Worm (Caenorhabditis elegans): ENCODE measurements around the gene cTel54X.2.

- no peak for TF ChIP-seq pha-4 (GFP tag; IDR thresholded peaks at IDR 0.05)
- no peak for TF ChIP-seq pha-4 (tag; optimal IDR thresholded peaks at IDR 0.05)
- no peak for TF ChIP-seq nhr-10 (tag; optimal IDR thresholded peaks at IDR 0.05)
- TF ChIP-seq pqm-1 (tag; optimal IDR thresholded peaks at IDR 0.05): no peak
- no peak for TF ChIP-seq lin-39 (tag; optimal IDR thresholded peaks at IDR 0.05)
- no peak for TF ChIP-seq daf-19 (GFP tag; conservative IDR thresholded peaks at IDR 0.05)
- no peak for TF ChIP-seq cey-2 (tag; optimal IDR thresholded peaks at IDR 0.05; ENCODE audit: borderline replicate concordance, insufficient read depth)
- no peak for TF ChIP-seq F44E2.7 (GFP tag; IDR thresholded peaks at IDR 0.05)
- TF ChIP-seq daf-8 (GFP tag; IDR thresholded peaks at IDR 0.05): no peak
- TF ChIP-seq lin-13 (GFP tag; optimal IDR thresholded peaks at IDR 0.05): no peak
- no peak for TF ChIP-seq attf-4 (tag; optimal IDR thresholded peaks at IDR 0.05)
- no peak for TF ChIP-seq ces-1 (GFP tag; optimal IDR thresholded peaks at IDR 0.05)
- TF ChIP-seq rbr-2 (tag; optimal IDR thresholded peaks at IDR 0.05): no peak
- no peak for TF ChIP-seq ama-1 (optimal IDR thresholded peaks at IDR 0.05)
- no peak for TF ChIP-seq unc-130 (GFP tag; optimal IDR thresholded peaks at IDR 0.05)
These were observed 14.5 kb downstream of the cTel54X.2 start for ce11 chrIII:17558-17957.
